Fruit fly (Drosophila melanogaster) whole organism, wandering third instar larva: ENCODE measurements around the gene CG43938.

ENCODE experiments used
- br ChIP-seq: fragments of 200-800 bp; sonication (Bioruptor generic); optimal IDR thresholded peaks from 2 replicates; lab custom pipeline; 2016; ENCODE audit warnings: missing biosample characterization, missing genetic modification characterization
- h ChIP-seq: fragments of 200-800 bp; sonication (Bioruptor generic); optimal IDR thresholded peaks from 3 replicates; lab custom pipeline; 2016; ENCODE audit warnings: missing biosample characterization, mild to moderate bottlenecking, missing genetic modification characterization
- pan ChIP-seq: fragments of >200 bp; optimal IDR thresholded peaks from 2 replicates; lab custom pipeline; 2017
- psq ChIP-seq: fragments of 200-800 bp; sonication (Bioruptor generic); optimal IDR thresholded peaks from 3 replicates; lab custom pipeline; 2017; ENCODE audit warnings: missing biosample characterization, mild to moderate bottlenecking, missing genetic modification characterization, moderate library complexity

DNA sequence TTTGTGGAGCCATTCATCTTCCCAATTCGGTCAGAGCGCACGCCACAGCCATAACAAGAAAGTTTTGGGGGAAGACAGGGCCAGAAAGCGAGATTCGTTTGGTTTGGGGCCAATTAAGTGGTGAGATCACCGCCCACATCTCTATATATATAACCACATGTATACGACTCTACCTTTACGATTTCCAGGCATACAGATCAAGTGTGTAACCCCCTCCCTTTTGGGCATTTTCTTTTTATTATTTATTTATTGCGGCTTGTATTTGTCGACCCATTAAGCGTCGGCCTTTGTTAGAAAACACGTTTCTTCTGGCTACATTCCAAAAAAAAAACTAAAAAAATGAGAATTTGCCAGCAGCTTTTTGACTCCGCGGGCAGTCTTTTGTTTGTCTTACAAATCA is 20.1 kb upstream of the CG43938 start:
- TF ChIP-seq psq (GFP tag; lab: Kevin White, UChicago) = no peak
- no peak for TF ChIP-seq h (GFP tag; lab: Kevin White, UChicago)
- TF ChIP-seq pan (lab: Kevin White, UChicago) = no peak
- no peak for TF ChIP-seq br
